Fruit fly (Drosophila melanogaster) whole organism, wandering third instar larva: ENCODE results near the gene CaMKII.

Experiments used
- CG32264 ChIP-seq: fragments of 200-800 bp; sonication (Bioruptor generic); optimal IDR thresholded peaks from 2 replicates; lab custom pipeline; 2016; ENCODE audit warnings: missing biosample characterization, missing genetic modification characterization
- CrebA ChIP-seq: fragments of 200-800 bp; sonication (Bioruptor generic); optimal IDR thresholded peaks from 2 replicates; lab custom pipeline; 2016; ENCODE audit warnings: missing biosample characterization, mild to moderate bottlenecking, missing genetic modification characterization, borderline replicate concordance
- Dfd ChIP-seq: fragments of >200 bp; optimal IDR thresholded peaks from 2 replicates; lab custom pipeline; 2017; ENCODE audit warnings: missing biosample characterization, missing genetic modification characterization
- HLH106 ChIP-seq: fragments of 200-800 bp; optimal IDR thresholded peaks from 3 replicates; lab custom pipeline; 2019; ENCODE audit warnings: missing biosample characterization, mild to moderate bottlenecking, missing genetic modification characterization, moderate library complexity
- Hnf4 ChIP-seq: fragments of 200-800 bp; sonication (Bioruptor generic); optimal IDR thresholded peaks from 2 replicates; lab custom pipeline; 2016; ENCODE audit warnings: missing biosample characterization, mild to moderate bottlenecking, missing genetic modification characterization
- Hr83 ChIP-seq: fragments of 200-300 bp; sonication (Bioruptor generic); optimal IDR thresholded peaks from 2 replicates; lab custom pipeline; 2016; ENCODE audit warnings: missing biosample characterization, mild to moderate bottlenecking, missing genetic modification characterization, moderate library complexity; ENCODE audit not compliant: poor library complexity, severe bottlenecking
- Myc ChIP-seq: fragments of >200 bp; optimal IDR thresholded peaks from 2 replicates; lab custom pipeline; 2017
- N ChIP-seq: fragments of >200 bp; optimal IDR thresholded peaks from 2 replicates; lab custom pipeline; 2018; ENCODE audit warnings: missing biosample characterization, missing external identifiers, missing genetic modification characterization
- OdsH ChIP-seq: fragments of 200-800 bp; sonication (Bioruptor generic); optimal IDR thresholded peaks from 2 replicates; lab custom pipeline; 2016; ENCODE audit warnings: missing biosample characterization, mild to moderate bottlenecking, missing genetic modification characterization
- br ChIP-seq: fragments of 200-800 bp; sonication (Bioruptor generic); optimal IDR thresholded peaks from 2 replicates; lab custom pipeline; 2016; ENCODE audit warnings: missing biosample characterization, missing genetic modification characterization
- brk ChIP-seq: fragments of 200-800 bp; sonication (Bioruptor generic); optimal IDR thresholded peaks from 2 replicates; lab custom pipeline; 2016; ENCODE audit warnings: missing biosample characterization, mild to moderate bottlenecking, missing genetic modification characterization
- dl ChIP-seq, 2 experiments: fragments of 175-275, 200-275 bp in 1 of 2; fragments of 200-275 bp in 1 of 2; sonication (Bioruptor generic); optimal IDR thresholded peaks; lab custom pipeline; 2018; ENCODE audit warnings: mild to moderate bottlenecking in 2 of 2, missing biosample characterization in 2 of 2, missing genetic modification characterization in 2 of 2, moderate library complexity in 2 of 2; ENCODE audit not compliant: partially characterized antibody in 2 of 2, insufficient read depth in 1 of 2
- ey ChIP-seq: fragments of 200-800 bp; sonication (Bioruptor generic); optimal IDR thresholded peaks from 2 replicates; lab custom pipeline; 2016; ENCODE audit warnings: missing biosample characterization, missing genetic modification characterization
- fru ChIP-seq: fragments of 200-800 bp; sonication (Bioruptor generic); optimal IDR thresholded peaks from 3 replicates; lab custom pipeline; 2016; ENCODE audit warnings: missing biosample characterization, mild to moderate bottlenecking, missing genetic modification characterization
- jim ChIP-seq: fragments of 175-275, 200-325 bp; sonication (Bioruptor generic); optimal IDR thresholded peaks from 2 replicates; lab custom pipeline; 2016; ENCODE audit warnings: missing biosample characterization, mild to moderate bottlenecking, missing genetic modification characterization
- pan ChIP-seq: fragments of >200 bp; optimal IDR thresholded peaks from 2 replicates; lab custom pipeline; 2017
- psq ChIP-seq: fragments of 200-800 bp; sonication (Bioruptor generic); optimal IDR thresholded peaks from 3 replicates; lab custom pipeline; 2017; ENCODE audit warnings: missing biosample characterization, mild to moderate bottlenecking, missing genetic modification characterization, moderate library complexity
- sage ChIP-seq: fragments of 200-800 bp; sonication (Bioruptor generic); optimal IDR thresholded peaks from 2 replicates; lab custom pipeline; 2016; ENCODE audit warnings: missing biosample characterization, mild to moderate bottlenecking, missing genetic modification characterization
- sv ChIP-seq: fragments of 200-800 bp; sonication (Bioruptor generic); optimal IDR thresholded peaks from 3 replicates; lab custom pipeline; 2016; ENCODE audit warnings: missing biosample characterization, missing genetic modification characterization

The CaMKII gene

dm6 chr4:988379-988778 is 65.1 kb downstream of the CaMKII start:
- TF ChIP-seq sv (GFP tag; lab: Kevin White, UChicago) = no peak
- TF ChIP-seq N = no peak
- no peak for TF ChIP-seq fru (GFP tag; lab: Kevin White, UChicago)
- no peak for TF ChIP-seq CG32264 (GFP tag; lab: Kevin White, UChicago)
- TF ChIP-seq psq (GFP tag; lab: Kevin White, UChicago) = no peak
- TF ChIP-seq jim (GFP tag; lab: Kevin White, UChicago) = no peak
- TF ChIP-seq sage (GFP tag; lab: Kevin White, UChicago) = no peak
- TF ChIP-seq ey = no peak
- no peak for TF ChIP-seq CrebA
- no peak for TF ChIP-seq pan (lab: Kevin White, UChicago)
- TF ChIP-seq Myc (lab: Kevin White, UChicago) = no peak
- no peak for TF ChIP-seq dl (GFP tag; optimal IDR thresholded peaks at IDR 0.05; lab: Kevin White, UChicago; ENCODE audit: insufficient read depth in 1 of 2, partially characterized antibody in 2 of 2)
- no peak for TF ChIP-seq Hnf4 (GFP tag; lab: Kevin White, UChicago)
- no peak for TF ChIP-seq brk (GFP tag; lab: Kevin White, UChicago)
- no peak for TF ChIP-seq br (GFP tag; lab: Kevin White, UChicago)
- no peak for TF ChIP-seq Dfd (GFP tag; lab: Kevin White, UChicago)
- TF ChIP-seq OdsH (GFP tag; lab: Kevin White, UChicago) = no peak
- no peak for TF ChIP-seq Hr83 (GFP tag; lab: Kevin White, UChicago)
- no peak for TF ChIP-seq HLH106
